Fruit fly (Drosophila melanogaster) whole organism, embryonic: ENCODE data around the gene CG4631.
A peak's percentile ranks its signal among the peaks of the same experiment; 100 is the strongest.

Experiments used
- Asciz ChIP-seq: fragments of 200-800 bp; sonication (Bioruptor generic); optimal IDR thresholded peaks from 2 replicates; lab custom pipeline; 2017; ENCODE audit warnings: missing biosample characterization, mild to moderate bottlenecking, missing genetic modification characterization, missing genetic modification reagents
- CG10979 ChIP-seq: fragments of 200-800 bp; sonication (Bioruptor generic); optimal IDR thresholded peaks from 2 replicates; lab custom pipeline; 2018; ENCODE audit warnings: missing biosample characterization, mild to moderate bottlenecking, missing genetic modification characterization, moderate library complexity
- CG11456 ChIP-seq: fragments of 200-800 bp; sonication (Bioruptor generic); IDR thresholded peaks from 3 replicates; pipeline ENCODE4 v1.3.6; 2022; ENCODE audit warnings: missing biosample characterization, missing genetic modification characterization
- CG11504 ChIP-seq: fragments of 200-800 bp; sonication (Bioruptor generic); optimal IDR thresholded peaks from 3 replicates; lab custom pipeline; 2019; ENCODE audit warnings: missing biosample characterization, mild to moderate bottlenecking, missing genetic modification characterization, moderate library complexity
- CG11695 ChIP-seq: fragments of 200-800 bp; sonication (Bioruptor generic); IDR thresholded peaks from 3 replicates; pipeline ENCODE4 v1.3.6; 2022; ENCODE audit warnings: missing biosample characterization, missing genetic modification characterization
- CG11723 ChIP-seq: fragments of 200-800 bp; sonication (Bioruptor generic); optimal IDR thresholded peaks from 2 replicates; lab custom pipeline; 2017; ENCODE audit warnings: missing biosample characterization, mild to moderate bottlenecking, missing genetic modification characterization
- CG12744 ChIP-seq: fragments of 200-800 bp; sonication (Bioruptor generic); optimal IDR thresholded peaks from 2 replicates; lab custom pipeline; 2016; ENCODE audit warnings: missing biosample characterization, missing genetic modification characterization
- CG13296 ChIP-seq: fragments of 200-800 bp; sonication (Bioruptor generic); optimal IDR thresholded peaks from 3 replicates; lab custom pipeline; 2018; ENCODE audit warnings: missing biosample characterization, mild to moderate bottlenecking, missing genetic modification characterization
- CG17361 ChIP-seq: fragments of 200-800 bp; sonication (Bioruptor generic); IDR thresholded peaks from 3 replicates; pipeline ENCODE4 v1.3.6; 2022; ENCODE audit warnings: missing biosample characterization, missing genetic modification characterization
- CG17612 ChIP-seq: fragments of 200-800 bp; sonication (Bioruptor generic); IDR thresholded peaks from 2 replicates; pipeline ENCODE4 v1.3.6; 2022; ENCODE audit warnings: missing biosample characterization, missing genetic modification characterization
- CG18262 ChIP-seq: fragments of 200-800 bp; optimal IDR thresholded peaks from 3 replicates; lab custom pipeline; 2019; ENCODE audit warnings: missing biosample characterization, mild to moderate bottlenecking, missing genetic modification characterization, moderate library complexity
- CG18619 ChIP-seq: fragments of 200-800 bp; sonication (Bioruptor generic); optimal IDR thresholded peaks from 3 replicates; lab custom pipeline; 2017; ENCODE audit warnings: missing biosample characterization, mild to moderate bottlenecking, missing genetic modification characterization
- CG30020 ChIP-seq: fragments of 200-800 bp; optimal IDR thresholded peaks from 2 replicates; lab custom pipeline; 2019; ENCODE audit warnings: missing biosample characterization, mild to moderate bottlenecking, missing genetic modification characterization, moderate library complexity
- CG3065 ChIP-seq: fragments of 200-800 bp; sonication (Bioruptor generic); optimal IDR thresholded peaks from 2 replicates; lab custom pipeline; 2016; ENCODE audit warnings: missing biosample characterization, missing genetic modification characterization
- CG31441 ChIP-seq: fragments of 200-800 bp; sonication (Bioruptor generic); IDR thresholded peaks from 2 replicates; pipeline ENCODE4 v1.3.6; 2022; ENCODE audit warnings: missing biosample characterization, missing genetic modification characterization
- CG6791 ChIP-seq: fragments of 200-800 bp; sonication (Bioruptor generic); IDR thresholded peaks from 3 replicates; pipeline ENCODE4 v1.3.6; 2022; ENCODE audit warnings: missing biosample characterization, missing genetic modification characterization; ENCODE audit not compliant: partially characterized antibody
- CHES-1-like ChIP-seq: fragments of 200-800 bp; sonication (Bioruptor generic); optimal IDR thresholded peaks from 2 replicates; lab custom pipeline; 2016; ENCODE audit warnings: missing biosample characterization, missing genetic modification characterization
- Camta ChIP-seq: fragments of 200-800 bp; sonication (Bioruptor generic); optimal IDR thresholded peaks from 2 replicates; lab custom pipeline; 2016; ENCODE audit warnings: missing biosample characterization, missing genetic modification characterization
- D19B ChIP-seq: fragments of 200-800 bp; sonication (Bioruptor generic); optimal IDR thresholded peaks from 2 replicates; lab custom pipeline; 2017; ENCODE audit warnings: missing biosample characterization, mild to moderate bottlenecking, missing genetic modification characterization
- Dek ChIP-seq: fragments of 200-800 bp; sonication (Bioruptor generic); optimal IDR thresholded peaks from 3 replicates; lab custom pipeline; 2019; ENCODE audit warnings: missing biosample characterization, mild to moderate bottlenecking, missing genetic modification characterization, moderate library complexity
- Dip2 ChIP-seq: fragments of 200-800 bp; sonication (Bioruptor generic); IDR thresholded peaks from 2 replicates; pipeline ENCODE4 v1.3.6; 2022; ENCODE audit warnings: missing biosample characterization, missing genetic modification characterization
- E2f1 ChIP-seq: fragments of 200-800 bp; sonication (Bioruptor generic); IDR thresholded peaks from 2 replicates; pipeline ENCODE4 v1.3.6; 2022; ENCODE audit warnings: missing biosample characterization, missing genetic modification characterization
- Gsc ChIP-seq: fragments of 200-800 bp; sonication (Bioruptor generic); IDR thresholded peaks from 2 replicates; pipeline ENCODE4 v1.3.6; 2022; ENCODE audit warnings: missing biosample characterization, missing genetic modification characterization
- Hr51 ChIP-seq, 2 experiments: fragments of 200-800 bp; sonication (Bioruptor generic); optimal IDR thresholded peaks; 2 replicates in 1 of 2; 3 replicates in 1 of 2; lab custom pipeline; 2016 to 2018; ENCODE audit warnings: missing biosample characterization in 2 of 2, missing genetic modification characterization in 2 of 2, mild to moderate bottlenecking in 1 of 2, moderate library complexity in 1 of 2
- Hr78 ChIP-seq, 2 experiments: fragments of 200-800 bp in 1 of 2; fragments of >200 bp in 1 of 2; sonication (Bioruptor generic) in 1 of 2; optimal IDR thresholded peaks; 2 replicates each; lab custom pipeline; 2017 to 2019; ENCODE audit warnings: missing biosample characterization in 2 of 2, missing genetic modification characterization in 2 of 2, mild to moderate bottlenecking in 1 of 2, moderate library complexity in 1 of 2
- Med ChIP-seq: fragments of 200-800 bp; sonication (Bioruptor generic); peaks from one replicate; lab custom pipeline; 2016; ENCODE audit warnings: missing biosample characterization, missing genetic modification characterization, mild to moderate bottlenecking, inconsistent platforms, moderate library complexity
- Ptx1 ChIP-seq: fragments of 200-800 bp; sonication (Bioruptor generic); IDR thresholded peaks from 2 replicates; pipeline ENCODE4 v1.3.6; 2022; ENCODE audit warnings: missing biosample characterization, missing genetic modification characterization
- Six4 ChIP-seq: fragments of 200-800 bp; sonication (Bioruptor generic); optimal IDR thresholded peaks from 2 replicates; lab custom pipeline; 2016; ENCODE audit warnings: missing biosample characterization, missing genetic modification characterization
- Sox100B ChIP-seq: fragments of 200-800 bp; sonication (Bioruptor generic); optimal IDR thresholded peaks from 3 replicates; lab custom pipeline; 2018; ENCODE audit warnings: missing biosample characterization, mild to moderate bottlenecking, missing genetic modification characterization
- Sry-δ ChIP-seq: fragments of 200-800 bp; sonication (Bioruptor generic); optimal IDR thresholded peaks from 2 replicates; lab custom pipeline; 2016; ENCODE audit warnings: missing biosample characterization, missing genetic modification characterization
- Ssrp ChIP-seq: fragments of 200-800 bp; sonication (Bioruptor generic); optimal IDR thresholded peaks from 2 replicates; lab custom pipeline; 2018; ENCODE audit warnings: missing biosample characterization, mild to moderate bottlenecking, missing genetic modification characterization, moderate library complexity
- Usf ChIP-seq: fragments of 200-800 bp; sonication (Bioruptor generic); optimal IDR thresholded peaks from 2 replicates; lab custom pipeline; 2017; ENCODE audit warnings: missing genotype, missing biosample characterization, missing genetic modification characterization
- ato ChIP-seq: fragments of 200-800 bp; sonication (Bioruptor generic); IDR thresholded peaks from 2 replicates; pipeline ENCODE4 v1.3.6; 2022; ENCODE audit warnings: missing biosample characterization, missing genetic modification characterization; ENCODE audit not compliant: partially characterized antibody
- chn ChIP-seq: fragments of 200-800 bp; sonication (Bioruptor generic); optimal IDR thresholded peaks from 2 replicates; lab custom pipeline; 2016; ENCODE audit warnings: missing biosample characterization, missing genetic modification characterization
- esg ChIP-seq: fragments of 200-800 bp; sonication (Bioruptor generic); conservative IDR thresholded peaks from 2 replicates; pipeline ENCODE4 v1.3.6; 2022; ENCODE audit warnings: missing biosample characterization, missing genetic modification characterization
- fd3F ChIP-seq: fragments of 200-800 bp; sonication (Bioruptor generic); optimal IDR thresholded peaks from 2 replicates; lab custom pipeline; 2018; ENCODE audit warnings: missing biosample characterization, mild to moderate bottlenecking, missing genetic modification characterization, moderate library complexity
- gce ChIP-seq: fragments of 200-800 bp; sonication (Bioruptor generic); IDR thresholded peaks from 3 replicates; pipeline ENCODE4 v1.3.6; 2022; ENCODE audit warnings: missing biosample characterization, missing genetic modification characterization
- gsb-n ChIP-seq: fragments of 200-800 bp; sonication (Bioruptor generic); optimal IDR thresholded peaks from 3 replicates; lab custom pipeline; 2018; ENCODE audit warnings: missing biosample characterization, mild to moderate bottlenecking, missing genetic modification characterization
- hb ChIP-seq: fragments of 200-800 bp; sonication (Bioruptor generic); IDR thresholded peaks from 3 replicates; pipeline ENCODE4 v1.3.6; 2022; ENCODE audit warnings: missing biosample characterization, missing genetic modification characterization; ENCODE audit not compliant: partially characterized antibody
- insv ChIP-seq, 2 experiments: fragments of 200-800 bp; sonication (Bioruptor generic); optimal IDR thresholded peaks; 3 replicates each; lab custom pipeline; 2016 to 2018; ENCODE audit warnings: missing biosample characterization in 2 of 2, missing genetic modification characterization in 2 of 2
- klu ChIP-seq: fragments of 200-800 bp; sonication (Bioruptor generic); IDR thresholded peaks from 2 replicates; pipeline ENCODE4 v1.3.6; 2022; ENCODE audit warnings: missing biosample characterization, missing genetic modification characterization
- knrl ChIP-seq: fragments of 200-800 bp; sonication (Bioruptor generic); IDR thresholded peaks from 3 replicates; pipeline ENCODE4 v1.3.6; 2022; ENCODE audit warnings: missing biosample characterization, missing genetic modification characterization; ENCODE audit not compliant: partially characterized antibody
- lola ChIP-seq, 3 experiments: fragments of >200 bp in 2 of 3; fragments of 200-800 bp in 1 of 3; sonication (Bioruptor generic) in 1 of 3; optimal IDR thresholded peaks; 2 replicates each; lab custom pipeline; 2017 to 2019; ENCODE audit warnings: missing biosample characterization in 3 of 3, missing genetic modification characterization in 3 of 3, mild to moderate bottlenecking in 1 of 3, moderate library complexity in 1 of 3
- luna ChIP-seq: fragments of 200-800 bp; sonication (Bioruptor generic); optimal IDR thresholded peaks from 2 replicates; lab custom pipeline; 2016; ENCODE audit warnings: missing biosample characterization, missing genetic modification characterization
- otp ChIP-seq: fragments of 200-800 bp; sonication (Bioruptor generic); IDR thresholded peaks from 3 replicates; pipeline ENCODE4, ENCODE4 v1.3.6; 2022; ENCODE audit warnings: missing biosample characterization, missing genetic modification characterization
- sisA ChIP-seq: fragments of 200-800 bp; sonication (Bioruptor generic); IDR thresholded peaks from 2 replicates; pipeline ENCODE4 v1.3.6; 2022; ENCODE audit warnings: missing biosample characterization, missing genetic modification characterization
- sob ChIP-seq: fragments of 200-800 bp; sonication (Bioruptor generic); IDR thresholded peaks from 2 replicates; pipeline ENCODE4 v1.3.6; 2022; ENCODE audit warnings: missing biosample characterization, missing genetic modification characterization
- tio ChIP-seq: fragments of 200-800 bp; sonication (Bioruptor generic); optimal IDR thresholded peaks from 2 replicates; lab custom pipeline; 2017; ENCODE audit warnings: missing biosample characterization, missing genetic modification characterization, inconsistent platforms
- zen2 ChIP-seq: fragments of 200-800 bp; sonication (Bioruptor generic); IDR thresholded peaks from 3 replicates; pipeline ENCODE4 v1.3.6; 2022; ENCODE audit warnings: missing biosample characterization, missing genetic modification characterization; ENCODE audit not compliant: partially characterized antibody
- zf30C ChIP-seq: fragments of 200-800 bp; sonication (Bioruptor generic); optimal IDR thresholded peaks from 3 replicates; lab custom pipeline; 2018; ENCODE audit warnings: missing biosample characterization, mild to moderate bottlenecking, missing genetic modification characterization
- zfh1 ChIP-seq: fragments of 200-800 bp; sonication (Bioruptor generic); IDR thresholded peaks from 3 replicates; pipeline ENCODE4 v1.3.6; 2022; ENCODE audit warnings: missing biosample characterization, missing genetic modification characterization

Gene CG4631

DNA sequence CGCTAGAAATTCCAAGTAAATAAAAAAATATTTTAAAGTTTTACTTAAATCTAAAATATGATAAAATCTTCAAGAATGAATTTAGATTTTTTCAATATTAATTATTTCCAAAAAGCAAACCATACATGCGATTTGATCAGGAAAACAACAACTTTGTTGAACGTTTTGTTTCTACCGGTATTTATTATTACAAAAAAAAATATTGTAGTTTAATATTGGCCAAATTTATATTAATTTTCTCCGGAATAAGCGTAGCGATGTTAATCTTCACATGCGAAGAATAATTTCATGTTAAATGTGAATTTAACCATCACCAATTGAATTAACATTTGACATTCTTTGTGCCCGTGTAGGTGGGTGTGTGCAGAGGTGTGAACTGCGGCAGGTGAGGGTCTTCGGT lies 11.8 kb downstream of the CG4631 start (continued):
- TF ChIP-seq knrl (GFP tag; lab: Robert Waterston, UW): no peak
- TF ChIP-seq D19B (GFP tag; lab: Kevin White, UChicago): no peak
- TF ChIP-seq Dek (tag; lab: Kevin White, UChicago): no peak
- no peak for TF ChIP-seq Ptx1
- TF ChIP-seq Hr51 (GFP tag; optimal IDR thresholded peaks at IDR 0.05; lab: Kevin White, UChicago): no peak
- TF ChIP-seq CG31441 (GFP tag; lab: Robert Waterston, UW): 0 out of 2 replicates have a peak, but pooled peaks have one; percentile 19
- TF ChIP-seq E2f1 (GFP tag; lab: Robert Waterston, UW): no peak
- TF ChIP-seq gsb-n (tag; lab: Kevin White, UChicago): no peak
- no peak for TF ChIP-seq CG18619 (GFP tag; lab: Kevin White, UChicago)
- TF ChIP-seq klu (GFP tag; lab: Robert Waterston, UW): no peak
- no peak for TF ChIP-seq luna (GFP tag; lab: Kevin White, UChicago)
- no peak for TF ChIP-seq zen2 (GFP tag; lab: Robert Waterston, UW)
- no peak for TF ChIP-seq chn
- peak; percentile 31 for TF ChIP-seq CG18262 (tag; lab: Kevin White, UChicago)
- TF ChIP-seq CG17612: no peak
- TF ChIP-seq fd3F (GFP tag; lab: Kevin White, UChicago): no peak
- TF ChIP-seq CHES-1-like (GFP tag; lab: Kevin White, UChicago): no peak
- TF ChIP-seq Usf (GFP tag; lab: Kevin White, UChicago): no peak
- no peak for TF ChIP-seq Sry-δ (GFP tag; lab: Kevin White, UChicago)
- no peak for TF ChIP-seq CG11723 (GFP tag; lab: Kevin White, UChicago)
- TF ChIP-seq gce (GFP tag; lab: Robert Waterston, UW): no peak
- TF ChIP-seq otp (GFP tag; lab: Robert Waterston, UW): no peak
- no peak for TF ChIP-seq Ssrp (tag; lab: Kevin White, UChicago)
- TF ChIP-seq CG11695 (GFP tag; lab: Robert Waterston, UW): no peak
- TF ChIP-seq ato (GFP tag; lab: Robert Waterston, UW): no peak
- peak; percentile 38; the same call in 1 of the 3 replicates for TF ChIP-seq CG17361 (GFP tag; lab: Robert Waterston, UW)
- no peak for TF ChIP-seq CG13296
- no peak for TF ChIP-seq insv (GFP tag; optimal IDR thresholded peaks at IDR 0.05; lab: Kevin White, UChicago)
- TF ChIP-seq CG3065 (GFP tag; lab: Kevin White, UChicago): no peak
- TF ChIP-seq CG11456: no peak
- peak in 1 of 2 experiments; percentile 28 for TF ChIP-seq Hr78 (GFP tag; optimal IDR thresholded peaks at IDR 0.05; lab: Kevin White, UChicago)
- no peak for TF ChIP-seq CG30020
- no peak for TF ChIP-seq hb (GFP tag; lab: Robert Waterston, UW)
- peak; percentile 4 for TF ChIP-seq tio (GFP tag; lab: Kevin White, UChicago)
- no peak for TF ChIP-seq CG6791 (GFP tag; lab: Robert Waterston, UW)
- TF ChIP-seq CG12744: no peak
- TF ChIP-seq Six4 (GFP tag; lab: Kevin White, UChicago): no peak
- peak; percentile 5 for TF ChIP-seq Asciz (GFP tag; lab: Kevin White, UChicago)
- TF ChIP-seq sisA (GFP tag; lab: Robert Waterston, UW): no peak
- no peak for TF ChIP-seq zf30C
- TF ChIP-seq Sox100B (GFP tag; lab: Kevin White, UChicago): peak; percentile 19
- peak; percentile 3 for TF ChIP-seq Med (GFP tag; lab: Kevin White, UChicago)
- TF ChIP-seq zfh1 (GFP tag; lab: Robert Waterston, UW): no peak
- no peak for TF ChIP-seq esg (GFP tag; lab: Robert Waterston, UW)
- TF ChIP-seq Gsc (GFP tag; lab: Robert Waterston, UW): no peak
- TF ChIP-seq CG10979 (tag; lab: Kevin White, UChicago): peak; percentile 22
- no peak for TF ChIP-seq sob (GFP tag; lab: Robert Waterston, UW)
- TF ChIP-seq Camta (GFP tag; lab: Kevin White, UChicago): no peak
- peak in 1 of 3 experiments; percentile 24 for TF ChIP-seq lola (GFP tag; optimal IDR thresholded peaks at IDR 0.05; lab: Kevin White, UChicago)
- no peak for TF ChIP-seq Dip2 (GFP tag; lab: Robert Waterston, UW)
- TF ChIP-seq CG11504: peak; percentile 24
